Worm (Caenorhabditis elegans): ENCODE data around the gene C30H6.12.

Gene C30H6.12

DNA sequence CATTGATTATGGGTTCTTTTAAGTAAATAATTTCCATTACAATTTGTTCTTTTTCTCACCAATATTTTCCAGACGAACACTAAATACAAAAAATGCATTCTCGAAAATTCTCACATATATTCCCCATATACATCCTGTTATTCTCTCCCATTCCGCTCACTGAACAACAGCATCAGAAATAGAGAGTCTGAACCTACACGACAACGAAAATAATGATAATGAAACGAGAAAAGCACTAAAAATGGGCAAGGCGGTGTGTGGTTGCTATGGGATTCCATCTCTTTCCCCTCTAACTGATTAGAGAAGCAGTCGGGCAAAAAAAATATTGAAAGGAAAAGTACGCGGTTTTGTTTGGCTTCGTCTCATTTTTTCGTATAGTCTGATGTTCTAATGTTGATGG is at the start of gene C30H6.12:
TSS of gene C30H6.12 (plus strand) at position 301 of the 400 bp plus-strand sequence.
- TF ChIP-seq ref-1 (GFP tag; conservative IDR thresholded peaks at IDR 0.05), result no peak
- no peak for TF ChIP-seq T22C8.4 (GFP tag; IDR thresholded peaks at IDR 0.05)
- TF ChIP-seq tab-1 (GFP tag; IDR thresholded peaks at IDR 0.05), result no peak
- TF ChIP-seq flt-1 (GFP tag; IDR thresholded peaks at IDR 0.05), result no peak
- no peak for TF ChIP-seq cog-1 (tag; optimal IDR thresholded peaks at IDR 0.05)
- TF ChIP-seq ztf-29 (GFP tag; IDR thresholded peaks at IDR 0.05), result no peak
- TF ChIP-seq med-1 (GFP tag; optimal IDR thresholded peaks at IDR 0.05; ENCODE audit: insufficient read depth), result no peak
- no peak for TF ChIP-seq klf-2 (GFP tag; conservative IDR thresholded peaks at IDR 0.05)
- no peak for TF ChIP-seq ztf-23 (GFP tag; IDR thresholded peaks at IDR 0.05)

- TF ChIP-seq klf-2 (GFP tag; conservative IDR thresholded peaks at IDR 0.05) (no peak), ztf-29 (GFP tag; IDR thresholded peaks at IDR 0.05) (no peak), flt-1 (GFP tag; IDR thresholded peaks at IDR 0.05) (no peak), cog-1 (tag; optimal IDR thresholded peaks at IDR 0.05) (no peak), T22C8.4 (GFP tag; IDR thresholded peaks at IDR 0.05) (no peak), ztf-23 (GFP tag; IDR thresholded peaks at IDR 0.05) (no peak), ref-1 (GFP tag; conservative IDR thresholded peaks at IDR 0.05) (no peak), tab-1 (GFP tag; IDR thresholded peaks at IDR 0.05) (no peak), med-1 (GFP tag; optimal IDR thresholded peaks at IDR 0.05; ENCODE audit: insufficient read depth) (no peak)
These were observed 49.4 kb upstream of the C30H6.12 start, which contains the start of gene C49C3.15 for ce11 chrIV:17333542-17334281. Gene C49C3.15, plus strand, starts transcription at chrIV:17334231.

- TF ChIP-seq cog-1 (tag; optimal IDR thresholded peaks at IDR 0.05), result no peak
- TF ChIP-seq T22C8.4 (GFP tag; IDR thresholded peaks at IDR 0.05), result no peak
- no peak for TF ChIP-seq klf-2 (GFP tag; conservative IDR thresholded peaks at IDR 0.05)
- no peak for TF ChIP-seq flt-1 (GFP tag; IDR thresholded peaks at IDR 0.05)
- no peak for TF ChIP-seq ref-1 (GFP tag; conservative IDR thresholded peaks at IDR 0.05)
- no peak for TF ChIP-seq tab-1 (GFP tag; IDR thresholded peaks at IDR 0.05)
- TF ChIP-seq ztf-23 (GFP tag; IDR thresholded peaks at IDR 0.05), result no peak
- no peak for TF ChIP-seq ztf-29 (GFP tag; IDR thresholded peaks at IDR 0.05)
- no peak for TF ChIP-seq med-1 (GFP tag; optimal IDR thresholded peaks at IDR 0.05; ENCODE audit: insufficient read depth)
These were observed 48.1 kb upstream of the C30H6.12 start, which contains the start of gene C49C3.8 for ce11 chrIV:17335031-17335430. Gene C49C3.8, plus strand, starts transcription at chrIV:17335203.

DNA sequence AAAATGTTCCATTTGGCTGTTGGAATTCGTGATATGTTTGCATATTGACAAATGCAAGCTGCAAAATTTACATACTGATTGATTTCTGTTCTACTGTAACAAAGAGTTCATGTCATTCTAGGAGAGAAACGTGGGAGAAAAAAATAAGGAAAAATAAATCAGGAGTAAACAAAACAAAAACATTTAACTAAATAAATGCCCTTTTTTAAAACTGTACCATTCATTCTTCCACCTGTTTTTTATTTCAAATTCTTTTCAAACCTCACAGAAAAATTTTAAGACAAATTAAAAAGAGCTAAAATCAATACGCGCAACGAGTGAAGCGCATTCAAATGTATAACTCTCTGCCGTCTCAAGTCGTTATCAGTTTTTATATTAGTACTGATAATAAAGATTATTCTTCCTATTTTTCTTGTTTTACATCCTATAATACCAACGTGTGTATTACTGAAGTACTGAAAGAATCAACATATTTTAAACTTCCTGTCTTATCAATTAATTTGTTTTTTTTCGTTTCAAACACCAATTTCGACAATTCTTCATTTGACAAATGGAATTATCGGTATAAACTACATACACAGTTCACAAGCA is 44.1 kb upstream of the C30H6.12 start, which contains the start of gene C49C3.10:
TSS of gene C49C3.10 (minus strand) at position 51 of the 591 bp plus-strand sequence.
- TF ChIP-seq flt-1 (GFP tag; IDR thresholded peaks at IDR 0.05) (no peak), cog-1 (tag; optimal IDR thresholded peaks at IDR 0.05) (no peak), ztf-23 (GFP tag; IDR thresholded peaks at IDR 0.05) (no peak), ref-1 (GFP tag; conservative IDR thresholded peaks at IDR 0.05) (no peak), tab-1 (GFP tag; IDR thresholded peaks at IDR 0.05) (no peak), med-1 (GFP tag; optimal IDR thresholded peaks at IDR 0.05; ENCODE audit: insufficient read depth) (no peak), T22C8.4 (GFP tag; IDR thresholded peaks at IDR 0.05) (no peak)

ce11 chrIV:17341033-17341432 is 42.1 kb upstream of the C30H6.12 start:
- TF ChIP-seq klf-2 (GFP tag; conservative IDR thresholded peaks at IDR 0.05), result no peak
- no peak for TF ChIP-seq ztf-29 (GFP tag; IDR thresholded peaks at IDR 0.05)
- TF ChIP-seq cog-1 (tag; optimal IDR thresholded peaks at IDR 0.05), result no peak
- TF ChIP-seq flt-1 (GFP tag; IDR thresholded peaks at IDR 0.05), result no peak
- no peak for TF ChIP-seq med-1 (GFP tag; optimal IDR thresholded peaks at IDR 0.05; ENCODE audit: insufficient read depth)

DNA sequence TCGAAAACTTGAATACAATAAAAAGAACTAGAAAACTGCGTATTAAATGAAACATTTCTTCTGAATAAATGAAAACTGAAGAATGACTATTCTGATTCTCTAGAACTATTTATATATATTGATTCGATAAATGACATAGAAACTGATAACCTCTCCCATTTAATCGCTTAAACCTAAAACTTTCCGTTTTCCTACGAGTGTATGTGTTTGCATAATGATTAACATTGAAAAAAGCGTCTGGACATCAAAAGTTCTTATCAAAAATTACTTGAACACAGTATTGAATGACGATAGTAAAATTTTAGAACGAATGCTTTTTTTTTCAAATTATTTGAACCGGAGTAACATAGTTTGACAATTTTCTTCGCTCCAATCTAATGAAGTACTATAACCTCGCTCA is 41.0 kb upstream of the C30H6.12 start, which contains the start of gene C49C3.9:
TSS of gene C49C3.9 (minus strand) at position 136 of the 400 bp plus-strand sequence.
- TF ChIP-seq klf-2 (GFP tag; conservative IDR thresholded peaks at IDR 0.05) (no peak), flt-1 (GFP tag; IDR thresholded peaks at IDR 0.05) (no peak), T22C8.4 (GFP tag; IDR thresholded peaks at IDR 0.05) (no peak), ztf-29 (GFP tag; IDR thresholded peaks at IDR 0.05) (no peak), ref-1 (GFP tag; conservative IDR thresholded peaks at IDR 0.05) (no peak), cog-1 (tag; optimal IDR thresholded peaks at IDR 0.05) (no peak), tab-1 (GFP tag; IDR thresholded peaks at IDR 0.05) (no peak), med-1 (GFP tag; optimal IDR thresholded peaks at IDR 0.05; ENCODE audit: insufficient read depth) (no peak), ztf-23 (GFP tag; IDR thresholded peaks at IDR 0.05) (no peak)

ce11 chrIV:17342667-17343066 is 40.5 kb upstream of the C30H6.12 start, which contains the start of gene C49C3.21:
Gene C49C3.21, plus strand, starts transcription at chrIV:17342967.
- no peak for TF ChIP-seq flt-1 (GFP tag; IDR thresholded peaks at IDR 0.05)
- TF ChIP-seq ref-1 (GFP tag; conservative IDR thresholded peaks at IDR 0.05), result no peak
- TF ChIP-seq cog-1 (tag; optimal IDR thresholded peaks at IDR 0.05), result no peak
- no peak for TF ChIP-seq klf-2 (GFP tag; conservative IDR thresholded peaks at IDR 0.05)
- no peak for TF ChIP-seq tab-1 (GFP tag; IDR thresholded peaks at IDR 0.05)
- TF ChIP-seq ztf-23 (GFP tag; IDR thresholded peaks at IDR 0.05), result no peak
- TF ChIP-seq med-1 (GFP tag; optimal IDR thresholded peaks at IDR 0.05; ENCODE audit: insufficient read depth), result no peak
- TF ChIP-seq T22C8.4 (GFP tag; IDR thresholded peaks at IDR 0.05), result no peak
- TF ChIP-seq ztf-29 (GFP tag; IDR thresholded peaks at IDR 0.05), result no peak

- TF ChIP-seq med-1 (GFP tag; optimal IDR thresholded peaks at IDR 0.05; ENCODE audit: insufficient read depth) (no peak), T22C8.4 (GFP tag; IDR thresholded peaks at IDR 0.05) (no peak), ztf-23 (GFP tag; IDR thresholded peaks at IDR 0.05) (no peak), klf-2 (GFP tag; conservative IDR thresholded peaks at IDR 0.05) (no peak), ztf-29 (GFP tag; IDR thresholded peaks at IDR 0.05) (no peak), tab-1 (GFP tag; IDR thresholded peaks at IDR 0.05) (no peak), cog-1 (tag; optimal IDR thresholded peaks at IDR 0.05) (no peak), ref-1 (GFP tag; conservative IDR thresholded peaks at IDR 0.05) (no peak), flt-1 (GFP tag; IDR thresholded peaks at IDR 0.05) (no peak)
These were observed 39.7 kb upstream of the C30H6.12 start, which contains the start of gene C49C3.11 for ce11 chrIV:17343482-17343881. Gene C49C3.11, plus strand, starts transcription at chrIV:17343782.

Data from whole organism, midembryonic.